Fruit fly (Drosophila melanogaster) whole organism, embryonic: ENCODE data around the gene Tsp5D.

ENCODE experiments used
- ATbp ChIP-seq: fragments of 200-800 bp; sonication (Bioruptor generic); optimal IDR thresholded peaks from 2 replicates; lab custom pipeline; 2017; ENCODE audit warnings: missing biosample characterization, mild to moderate bottlenecking, missing genetic modification characterization, missing genetic modification reagents
- Aef1 ChIP-seq: fragments of 200-800 bp; sonication (Bioruptor generic); IDR thresholded peaks from 3 replicates; pipeline ENCODE4 v1.3.6; 2022; ENCODE audit warnings: missing biosample characterization, missing genetic modification characterization
- Blimp-1 ChIP-seq: fragments of 200-800 bp; sonication (Bioruptor generic); optimal IDR thresholded peaks from 3 replicates; lab custom pipeline; 2018; ENCODE audit warnings: missing biosample characterization, missing genetic modification characterization, mild to moderate bottlenecking, moderate library complexity, missing genetic modification reagents
- CG11456 ChIP-seq: fragments of 200-800 bp; sonication (Bioruptor generic); IDR thresholded peaks from 3 replicates; pipeline ENCODE4 v1.3.6; 2022; ENCODE audit warnings: missing biosample characterization, missing genetic modification characterization
- CG11696 ChIP-seq: fragments of 200-800 bp; sonication (Bioruptor generic); IDR thresholded peaks from 2 replicates; pipeline ENCODE4 v1.3.6; 2022; ENCODE audit warnings: missing biosample characterization, missing genetic modification characterization
- CG13424 ChIP-seq: fragments of 200-800 bp; sonication (Bioruptor generic); optimal IDR thresholded peaks from 2 replicates; lab custom pipeline; 2019; ENCODE audit warnings: missing biosample characterization, mild to moderate bottlenecking, missing genetic modification characterization, moderate library complexity
- CG14860 ChIP-seq: fragments of 200-800 bp; sonication (Bioruptor generic); IDR thresholded peaks from 3 replicates; pipeline ENCODE4 v1.3.6; 2022; ENCODE audit warnings: missing biosample characterization, missing genetic modification characterization; ENCODE audit not compliant: partially characterized antibody
- CG15514 ChIP-seq: fragments of 200-800 bp; sonication (Bioruptor generic); optimal IDR thresholded peaks from 3 replicates; lab custom pipeline; 2017; ENCODE audit warnings: missing biosample characterization, missing genetic modification characterization, mild to moderate bottlenecking, moderate library complexity, missing genetic modification reagents
- CG16863 ChIP-seq: fragments of 200-800 bp; sonication (Bioruptor generic); optimal IDR thresholded peaks from 3 replicates; lab custom pipeline; 2016; ENCODE audit warnings: missing biosample characterization, missing genetic modification characterization
- CG2678 ChIP-seq: fragments of 200-800 bp; sonication (Bioruptor generic); optimal IDR thresholded peaks from 3 replicates; lab custom pipeline; 2019; ENCODE audit warnings: missing biosample characterization, mild to moderate bottlenecking, missing genetic modification characterization, moderate library complexity
- CG30403 ChIP-seq: fragments of 200-800 bp; sonication (Bioruptor generic); optimal IDR thresholded peaks from 3 replicates; lab custom pipeline; 2016; ENCODE audit warnings: missing biosample characterization, missing genetic modification characterization
- CG31441 ChIP-seq: fragments of 200-800 bp; sonication (Bioruptor generic); IDR thresholded peaks from 2 replicates; pipeline ENCODE4 v1.3.6; 2022; ENCODE audit warnings: missing biosample characterization, missing genetic modification characterization
- CG3838 ChIP-seq: fragments of 200-800 bp; sonication (Bioruptor generic); optimal IDR thresholded peaks from 3 replicates; lab custom pipeline; 2016; ENCODE audit warnings: missing biosample characterization, missing genetic modification characterization
- CG4360 ChIP-seq: fragments of 200-800 bp; sonication (Bioruptor generic); IDR thresholded peaks from 2 replicates; pipeline ENCODE4 v1.3.6; 2022; ENCODE audit warnings: missing biosample characterization, missing genetic modification characterization
- CG4617 ChIP-seq: fragments of 200-800 bp; sonication (Bioruptor generic); optimal IDR thresholded peaks from 3 replicates; lab custom pipeline; 2016; ENCODE audit warnings: missing biosample characterization, missing genetic modification characterization, borderline replicate concordance
- CG4707 ChIP-seq: fragments of 200-800 bp; sonication (Bioruptor generic); optimal IDR thresholded peaks from 2 replicates; lab custom pipeline; 2018; ENCODE audit warnings: missing biosample characterization, mild to moderate bottlenecking, missing genetic modification characterization, moderate library complexity
- CG6765 ChIP-seq: fragments of 200-800 bp; sonication (Bioruptor generic); optimal IDR thresholded peaks from 3 replicates; lab custom pipeline; 2017; ENCODE audit warnings: missing biosample characterization, mild to moderate bottlenecking, missing genetic modification characterization
- CG8359 ChIP-seq: fragments of 200-800 bp; sonication (Bioruptor generic); optimal IDR thresholded peaks from 2 replicates; lab custom pipeline; 2017; ENCODE audit warnings: missing biosample characterization, mild to moderate bottlenecking, missing genetic modification characterization, borderline replicate concordance
- CG8765 ChIP-seq: fragments of 200-800 bp; sonication (Bioruptor generic); IDR thresholded peaks from 2 replicates; pipeline ENCODE4 v1.3.6; 2022; ENCODE audit warnings: missing biosample characterization, missing genetic modification characterization
- CG9215 ChIP-seq: fragments of 200-800 bp; sonication (Bioruptor generic); IDR thresholded peaks from 2 replicates; pipeline ENCODE4 v1.3.6; 2022; ENCODE audit warnings: missing biosample characterization, missing genetic modification characterization
- CG9797 ChIP-seq: fragments of 200-800 bp; sonication (Bioruptor generic); optimal IDR thresholded peaks from 3 replicates; lab custom pipeline; 2018; ENCODE audit warnings: missing biosample characterization, mild to moderate bottlenecking, missing genetic modification characterization
- CoRest ChIP-seq: fragments of 200-800 bp; sonication (Bioruptor generic); optimal IDR thresholded peaks from 3 replicates; lab custom pipeline; 2018; ENCODE audit warnings: missing biosample characterization, mild to moderate bottlenecking, missing genetic modification characterization, moderate library complexity
- Ets65A ChIP-seq: fragments of 200-800 bp; sonication (Bioruptor generic); peaks from one replicate; lab custom pipeline; 2016; ENCODE audit warnings: missing biosample characterization, missing genetic modification characterization
- Fer1 ChIP-seq: fragments of 200-800 bp; sonication (Bioruptor generic); optimal IDR thresholded peaks from 2 replicates; lab custom pipeline; 2017; ENCODE audit warnings: missing biosample characterization, mild to moderate bottlenecking, missing genetic modification characterization
- HLHmδ ChIP-seq: fragments of 200-800 bp; sonication (Bioruptor generic); optimal IDR thresholded peaks from 2 replicates; lab custom pipeline; 2018; ENCODE audit warnings: missing biosample characterization, mild to moderate bottlenecking, missing genetic modification characterization, moderate library complexity
- Kr ChIP-seq: fragments of 200-800 bp; sonication (Bioruptor generic); optimal IDR thresholded peaks from 2 replicates; lab custom pipeline; 2017; ENCODE audit warnings: missing biosample characterization, mild to moderate bottlenecking, missing genetic modification characterization
- Lhr ChIP-seq: fragments of 200-800 bp; sonication (Bioruptor generic); optimal IDR thresholded peaks from 3 replicates; lab custom pipeline; 2017; ENCODE audit warnings: mild to moderate bottlenecking, missing biosample characterization, missing genetic modification reagents, missing genetic modification characterization
- Max ChIP-seq: fragments of 200-800 bp; sonication (Bioruptor generic); optimal IDR thresholded peaks from 2 replicates; lab custom pipeline; 2016; ENCODE audit warnings: missing biosample characterization, mild to moderate bottlenecking, missing genetic modification characterization
- Nf-YA ChIP-seq: fragments of 200-800 bp; sonication (Bioruptor generic); IDR thresholded peaks from 2 replicates; pipeline ENCODE4 v1.3.6; 2022; ENCODE audit warnings: missing biosample characterization, missing genetic modification characterization
- Nf-YC ChIP-seq: fragments of 200-800 bp; optimal IDR thresholded peaks from 3 replicates; lab custom pipeline; 2019; ENCODE audit warnings: missing biosample characterization, mild to moderate bottlenecking, missing genetic modification characterization, moderate library complexity
- Usf ChIP-seq: fragments of 200-800 bp; sonication (Bioruptor generic); optimal IDR thresholded peaks from 2 replicates; lab custom pipeline; 2017; ENCODE audit warnings: missing genotype, missing biosample characterization, missing genetic modification characterization
- YL-1 ChIP-seq: fragments of 200-800 bp; sonication (Bioruptor generic); optimal IDR thresholded peaks from 3 replicates; lab custom pipeline; 2017; ENCODE audit warnings: missing biosample characterization, mild to moderate bottlenecking, missing genetic modification characterization
- ara ChIP-seq: fragments of 200-800 bp; sonication (Bioruptor generic); IDR thresholded peaks from 2 replicates; pipeline ENCODE4 v1.3.6; 2022; ENCODE audit warnings: missing biosample characterization, missing genetic modification characterization
- bcd ChIP-seq: fragments of 200-800 bp; sonication (Bioruptor generic); optimal IDR thresholded peaks from 2 replicates; lab custom pipeline; 2017; ENCODE audit warnings: missing biosample characterization, mild to moderate bottlenecking, missing genetic modification characterization
- cato ChIP-seq: fragments of 200-800 bp; sonication (Bioruptor generic); optimal IDR thresholded peaks from 2 replicates; lab custom pipeline; 2016; ENCODE audit warnings: missing biosample characterization, missing genetic modification characterization, borderline replicate concordance
- chn ChIP-seq: fragments of 200-800 bp; sonication (Bioruptor generic); optimal IDR thresholded peaks from 2 replicates; lab custom pipeline; 2016; ENCODE audit warnings: missing biosample characterization, missing genetic modification characterization
- dati ChIP-seq: fragments of 200-800 bp; sonication (Bioruptor generic); IDR thresholded peaks from 2 replicates; pipeline ENCODE4 v1.3.6; 2022; ENCODE audit warnings: missing biosample characterization, missing genetic modification characterization
- gcm2 ChIP-seq: fragments of 200-800 bp; sonication (Bioruptor generic); optimal IDR thresholded peaks from 2 replicates; lab custom pipeline; 2016; ENCODE audit warnings: missing biosample characterization, missing genetic modification characterization
- hth ChIP-seq: fragments of >200 bp; optimal IDR thresholded peaks from 2 replicates; lab custom pipeline; 2017; ENCODE audit warnings: inconsistent platforms
- kah ChIP-seq: fragments of 200-800 bp; sonication (Bioruptor generic); optimal IDR thresholded peaks from 2 replicates; lab custom pipeline; 2018; ENCODE audit warnings: missing biosample characterization, mild to moderate bottlenecking, missing genetic modification characterization
- kni ChIP-seq: fragments of 200-800 bp; sonication (Bioruptor generic); optimal IDR thresholded peaks from 3 replicates; lab custom pipeline; 2017; ENCODE audit warnings: mild to moderate bottlenecking, missing biosample characterization, missing genetic modification reagents, missing genetic modification characterization
- luna ChIP-seq: fragments of 200-800 bp; sonication (Bioruptor generic); optimal IDR thresholded peaks from 2 replicates; lab custom pipeline; 2016; ENCODE audit warnings: missing biosample characterization, missing genetic modification characterization
- nom ChIP-seq: fragments of 200-800 bp; sonication (Bioruptor generic); optimal IDR thresholded peaks from 2 replicates; lab custom pipeline; 2017; ENCODE audit warnings: missing biosample characterization, missing genetic modification characterization, mild to moderate bottlenecking, moderate library complexity, missing genetic modification reagents
- odd ChIP-seq: fragments of 200-800 bp; sonication (Bioruptor generic); optimal IDR thresholded peaks from 2 replicates; lab custom pipeline; 2017; ENCODE audit warnings: missing biosample characterization, mild to moderate bottlenecking, missing genetic modification characterization
- peb ChIP-seq: fragments of 200-800 bp; sonication (Bioruptor generic); IDR thresholded peaks from 2 replicates; pipeline ENCODE4 v1.3.6; 2022; ENCODE audit warnings: missing biosample characterization, missing genetic modification characterization
- prd ChIP-seq, 3 experiments: fragments of >200 bp in 2 of 3; fragments of 200-800 bp in 1 of 3; sonication (Bioruptor generic) in 1 of 3; optimal IDR thresholded peaks in 2 of 3; IDR thresholded peaks in 1 of 3; 2 replicates in 2 of 3; 3 replicates in 1 of 3; pipeline versions ENCODE4 v1.3.6 to Lab custom; 2017 to 2022; ENCODE audit warnings: missing biosample characterization in 1 of 3, missing genetic modification characterization in 1 of 3
- salm ChIP-seq: fragments of 200-800 bp; sonication (Bioruptor generic); optimal IDR thresholded peaks from 2 replicates; lab custom pipeline; 2018; ENCODE audit warnings: missing biosample characterization, mild to moderate bottlenecking, missing genetic modification characterization
- so ChIP-seq: fragments of 200-800 bp; sonication (Bioruptor generic); IDR thresholded peaks from 3 replicates; pipeline ENCODE4 v1.3.6; 2022; ENCODE audit warnings: missing biosample characterization, missing genetic modification characterization
- tio ChIP-seq: fragments of 200-800 bp; sonication (Bioruptor generic); optimal IDR thresholded peaks from 2 replicates; lab custom pipeline; 2017; ENCODE audit warnings: missing biosample characterization, missing genetic modification characterization, inconsistent platforms
- zfh2 ChIP-seq: fragments of 200-800 bp; sonication (Bioruptor generic); optimal IDR thresholded peaks from 2 replicates; lab custom pipeline; 2016; ENCODE audit warnings: missing biosample characterization, missing genetic modification characterization

Tsp5D gene

dm6 chrX:6024638-6025037 is 50.0 kb downstream of the Tsp5D start (continued):
- TF ChIP-seq Nf-YC (tag; lab: Kevin White, UChicago) (no peak), kah (no peak), CG9797 (GFP tag; lab: Kevin White, UChicago) (no peak), ATbp (GFP tag; lab: Kevin White, UChicago) (peak; percentile 33), dati (GFP tag; lab: Robert Waterston, UW) (no peak), Nf-YA (GFP tag; lab: Robert Waterston, UW) (0 out of 2 replicates have a peak, but pooled peaks have one; percentile 25), odd (GFP tag; lab: Kevin White, UChicago) (peak; percentile 5), tio (GFP tag; lab: Kevin White, UChicago) (peak; percentile 37), CG2678 (tag; lab: Kevin White, UChicago) (peak; percentile 42), CG8765 (GFP tag; lab: Robert Waterston, UW) (0 out of 2 replicates have a peak, but pooled peaks have one; percentile 20), CG30403 (GFP tag; lab: Kevin White, UChicago) (peak; percentile 57), luna (no peak), Usf (GFP tag; lab: Kevin White, UChicago) (peak; percentile 17), Blimp-1 (GFP tag; lab: Kevin White, UChicago) (peak; percentile 26), CG31441 (peak; percentile 56), Max (GFP tag; lab: Kevin White, UChicago) (no peak), gcm2 (GFP tag; lab: Kevin White, UChicago) (no peak), nom (GFP tag; lab: Kevin White, UChicago) (no peak), CG4360 (GFP tag; lab: Robert Waterston, UW) (peak; percentile 14; the same call in 1 of the 2 replicates), CG9215 (GFP tag; lab: Robert Waterston, UW) (no peak), cato (GFP tag; lab: Kevin White, UChicago) (no peak), peb (GFP tag; lab: Robert Waterston, UW) (peak; percentile 25; the same call in 1 of the 2 replicates), CG4617 (GFP tag; lab: Kevin White, UChicago) (peak; percentile 23), CoRest (peak; percentile 48), chn (GFP tag; lab: Kevin White, UChicago) (peak; percentile 68), CG13424 (tag; lab: Kevin White, UChicago) (peak; percentile 43), bcd (GFP tag; lab: Kevin White, UChicago) (no peak), zfh2 (GFP tag; lab: Kevin White, UChicago) (no peak), HLHmδ (GFP tag; lab: Kevin White, UChicago) (no peak), CG16863 (GFP tag; lab: Kevin White, UChicago) (peak; percentile 47), Kr (GFP tag; lab: Kevin White, UChicago) (peak; percentile 66), CG11696 (GFP tag; lab: Robert Waterston, UW) (no peak), YL-1 (GFP tag; lab: Kevin White, UChicago) (no peak), Aef1 (GFP tag; lab: Robert Waterston, UW) (no peak), CG6765 (GFP tag; lab: Kevin White, UChicago) (no peak), kni (GFP tag; lab: Kevin White, UChicago) (peak; percentile 50), Fer1 (GFP tag; lab: Kevin White, UChicago) (no peak), Lhr (peak; percentile 3), CG14860 (GFP tag; lab: Robert Waterston, UW) (no peak), salm (tag; lab: Kevin White, UChicago) (no peak), Ets65A (GFP tag; lab: Kevin White, UChicago) (peak; percentile 96), ara (peak; percentile 76; the same call in 1 of the 2 replicates), CG4707 (GFP tag; lab: Kevin White, UChicago) (no peak), CG15514 (no peak), so (GFP tag; lab: Robert Waterston, UW) (no peak), CG8359 (GFP tag; lab: Kevin White, UChicago) (peak; percentile 1), CG11456 (0 out of 3 replicates have a peak, but pooled peaks have one; percentile 41), hth (no peak), prd (optimal IDR thresholded peaks at IDR 0.05; lab: Kevin White, UChicago) (no peak), prd (GFP tag; IDR thresholded peaks at IDR 0.05; lab: Robert Waterston, UW) (peak; percentile 56; the same call in 2 of the 3 replicates), CG3838 (no peak)
